Fruit fly (Drosophila melanogaster): ENCODE data around the gene B9d1.

B9d1 gene

DNA sequence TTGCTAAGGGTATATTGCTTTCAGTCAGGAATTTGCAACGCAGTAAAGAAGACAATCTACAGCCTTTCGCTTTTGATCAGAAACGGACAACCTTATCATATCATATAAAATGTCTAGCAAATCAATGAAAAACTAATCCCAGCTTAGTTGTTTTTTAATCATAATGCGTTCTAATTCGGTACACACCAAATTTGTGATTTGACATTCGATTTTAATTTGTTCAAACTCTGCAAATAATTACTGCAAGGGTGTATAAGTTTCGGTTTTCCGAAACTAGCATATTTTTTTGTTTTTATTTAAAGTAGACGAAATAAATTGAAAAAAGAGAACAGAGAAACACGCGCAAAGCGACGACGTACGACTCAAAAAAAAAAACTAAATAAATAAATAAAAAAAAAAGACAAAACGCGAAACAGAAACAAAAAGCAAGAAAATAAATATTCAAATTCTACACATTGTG, 8.9 kb upstream of the B9d1 start:
- peak; percentile 90 for TF ChIP-seq noc (tag; optimal IDR thresholded peaks at IDR 0.05)

DNA sequence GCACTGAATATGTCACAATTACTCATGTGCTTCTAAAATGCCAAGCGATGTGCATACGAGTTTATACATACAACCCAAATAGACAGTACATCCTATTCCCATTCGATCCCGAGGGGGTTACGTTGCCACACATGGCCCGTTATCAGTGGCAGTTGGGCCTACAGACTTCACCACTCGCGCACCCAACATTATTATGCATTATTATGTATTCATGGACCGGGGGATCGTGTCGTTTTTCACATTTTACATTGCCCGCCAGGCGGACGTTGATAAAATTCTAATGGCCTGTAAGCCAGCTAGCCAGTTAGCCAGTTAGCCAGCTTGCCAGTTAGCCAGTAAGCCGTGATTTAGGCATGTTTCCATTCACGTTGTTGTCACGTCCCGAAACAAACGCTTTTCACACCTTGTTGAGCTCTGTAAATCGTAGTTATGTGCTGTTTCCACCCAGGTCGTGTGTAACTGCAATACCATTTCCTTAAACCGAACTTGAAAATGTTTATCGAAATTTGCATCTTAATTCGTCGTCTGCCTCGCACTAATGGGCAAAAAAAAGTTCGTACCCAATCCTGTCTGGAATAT, 8.3 kb upstream of the B9d1 start:
- no peak for TF ChIP-seq noc (tag; optimal IDR thresholded peaks at IDR 0.05)

- TF ChIP-seq noc (tag; optimal IDR thresholded peaks at IDR 0.05) = no peak
These were observed 6.9 kb upstream of the B9d1 start for dm6 chr3R:15474820-15475219.

DNA sequence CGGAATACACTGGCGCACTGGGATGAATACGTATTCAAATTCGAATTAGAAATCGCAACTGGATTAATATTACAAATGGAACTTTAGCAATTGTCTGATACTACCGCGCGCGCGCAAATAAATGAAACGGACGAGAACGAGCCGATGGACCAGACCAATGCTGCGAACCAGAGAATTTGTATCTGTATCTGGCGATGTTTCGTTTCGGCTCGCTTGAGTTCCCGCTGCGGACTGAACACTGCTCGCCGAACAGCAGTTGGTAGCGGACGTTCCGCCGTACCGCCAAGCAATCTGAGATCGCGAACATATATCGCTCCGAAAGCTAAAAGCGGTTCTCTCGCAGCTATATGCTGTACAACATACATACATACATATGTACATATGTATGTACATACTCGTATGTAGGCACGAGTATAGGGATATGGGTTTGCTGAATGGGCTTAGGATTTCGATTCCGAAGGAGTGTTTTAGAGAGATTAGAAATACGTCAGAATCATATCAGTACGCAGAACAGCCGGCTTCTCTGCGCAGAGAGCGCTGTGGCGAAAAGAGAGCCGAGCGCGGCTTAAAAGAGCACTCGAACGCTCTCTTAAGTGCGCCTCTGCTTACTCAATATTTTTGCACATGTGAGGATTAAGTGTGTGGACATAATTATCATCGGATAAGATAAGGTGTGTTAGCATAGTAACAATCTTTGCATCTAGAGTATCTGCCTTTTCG, 5.6 kb upstream of the B9d1 start, which contains the start of gene AdamTS-A:
Gene AdamTS-A, minus strand, starts transcription at position 221 of the 720 bp plus-strand sequence.
- TF ChIP-seq noc (tag; optimal IDR thresholded peaks at IDR 0.05) = no peak

- TF ChIP-seq noc (tag; optimal IDR thresholded peaks at IDR 0.05) = no peak
These were observed 1.6 kb upstream of the B9d1 start for dm6 chr3R:15480068-15480467.

dm6 chr3R:15482858-15483257, 1.2 kb downstream of the B9d1 start, which contains the start of gene Rh6:
TSS of gene Rh6 (plus strand) at chr3R:15483158.
- no peak for TF ChIP-seq noc (tag; optimal IDR thresholded peaks at IDR 0.05)

dm6 chr3R:15485296-15485695, 3.6 kb downstream of the B9d1 start, which contains the start of gene Trissin:
TSS of gene Trissin (minus strand) at chr3R:15485396.
- TF ChIP-seq noc (tag; optimal IDR thresholded peaks at IDR 0.05) = no peak

DNA sequence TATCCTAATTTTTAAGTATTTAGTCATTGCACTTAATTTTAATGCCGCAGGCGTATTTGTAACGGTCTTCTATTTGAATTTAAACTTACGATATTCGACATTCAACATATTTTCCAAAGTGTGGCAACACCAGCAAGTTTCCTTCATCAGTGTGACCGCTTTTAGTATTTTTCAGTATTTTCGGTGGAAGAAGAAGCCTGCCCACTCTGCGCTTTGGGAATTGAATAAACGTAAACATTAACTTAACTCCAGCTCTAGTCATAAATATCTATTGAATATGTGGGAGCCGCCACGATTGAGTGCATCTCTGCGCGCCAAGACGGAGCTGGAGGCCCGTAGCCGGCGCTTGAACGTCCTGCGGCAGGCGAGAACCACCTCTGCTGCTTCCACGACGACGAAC, 4.2 kb downstream of the B9d1 start, which contains the start of gene obe:
Gene obe, plus strand, starts transcription at position 185 of the 400 bp plus-strand sequence.
- no peak for TF ChIP-seq noc (tag; optimal IDR thresholded peaks at IDR 0.05)

- no peak for TF ChIP-seq noc (tag; optimal IDR thresholded peaks at IDR 0.05)
These were observed 11.5 kb downstream of the B9d1 start for dm6 chr3R:15493211-15493610.

DNA sequence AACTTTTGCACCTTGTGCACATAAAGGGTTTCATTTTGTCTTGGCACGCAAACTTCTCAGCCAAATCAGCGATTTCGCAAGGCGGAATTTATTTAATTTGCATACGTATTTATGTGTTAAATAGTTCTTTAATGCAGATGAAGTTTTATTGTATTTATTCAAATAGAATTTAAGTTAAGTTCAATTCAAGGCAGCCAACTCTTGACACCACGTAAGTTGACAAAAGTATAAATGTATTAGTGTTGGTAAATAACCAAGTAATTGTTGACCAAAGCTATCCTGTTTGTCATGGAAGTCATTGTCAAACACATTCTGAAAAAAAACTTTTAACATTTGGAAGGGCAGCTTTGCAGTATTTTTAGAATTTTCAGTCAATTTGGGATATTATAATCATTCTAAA, 12.6 kb downstream of the B9d1 start, which contains the start of gene maca:
Gene maca, plus strand, starts transcription at position 301 of the 400 bp plus-strand sequence.
- TF ChIP-seq noc (tag; optimal IDR thresholded peaks at IDR 0.05) = no peak

DNA sequence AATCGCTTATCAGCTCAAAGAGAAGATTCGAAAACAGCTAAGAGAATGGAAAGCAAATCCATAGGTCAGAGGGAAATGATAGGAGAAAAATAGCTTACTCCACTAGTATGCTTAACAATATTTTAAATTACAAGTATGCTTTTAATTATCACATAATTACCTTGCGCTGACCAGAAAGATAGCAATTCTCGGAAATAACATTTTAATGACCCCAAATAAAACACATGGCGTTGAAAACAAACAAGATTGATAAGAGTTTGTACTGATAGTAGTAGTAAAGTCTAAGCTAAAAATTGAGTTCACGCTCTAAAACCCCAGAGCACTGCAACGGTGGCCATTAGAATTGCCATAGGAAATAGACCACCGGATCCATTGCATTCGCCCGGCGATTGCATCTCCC, 26.1 kb downstream of the B9d1 start:
- TF ChIP-seq noc (tag; optimal IDR thresholded peaks at IDR 0.05) = no peak

dm6 chr3R:15508631-15509030, 26.9 kb downstream of the B9d1 start, which contains the start of gene CG44014:
TSS of gene CG44014 (minus strand) at chr3R:15508886.
- TF ChIP-seq noc (tag; optimal IDR thresholded peaks at IDR 0.05) = peak; percentile 27

DNA sequence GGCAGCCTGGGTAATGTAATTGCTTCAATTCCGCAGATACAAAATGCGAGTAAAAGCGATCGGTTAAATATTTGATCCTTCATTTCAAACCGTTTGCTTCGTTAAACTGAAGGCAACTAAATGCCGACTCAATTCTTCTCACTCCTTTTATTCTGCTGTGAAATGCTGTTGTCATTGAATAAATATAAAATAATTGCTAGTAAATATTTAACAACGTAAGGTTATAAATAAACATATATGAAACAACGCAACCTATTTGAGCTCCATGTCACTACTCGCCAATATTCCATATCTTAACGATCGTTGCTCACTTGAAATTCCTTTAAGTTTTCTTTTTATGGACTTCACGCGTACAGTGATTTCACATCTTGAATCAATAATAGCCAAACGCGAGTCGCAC, 28.1 kb downstream of the B9d1 start, which contains the start of gene CG44013:
Gene CG44013, minus strand, starts transcription at position 101 of the 400 bp plus-strand sequence.
- TF ChIP-seq noc (tag; optimal IDR thresholded peaks at IDR 0.05) = no peak

- no peak for TF ChIP-seq noc (tag; optimal IDR thresholded peaks at IDR 0.05)
These were observed 30.5 kb downstream of the B9d1 start for dm6 chr3R:15512249-15512648.

- no peak for TF ChIP-seq noc (tag; optimal IDR thresholded peaks at IDR 0.05)
These were observed 31.5 kb downstream of the B9d1 start for dm6 chr3R:15513208-15513607.

DNA sequence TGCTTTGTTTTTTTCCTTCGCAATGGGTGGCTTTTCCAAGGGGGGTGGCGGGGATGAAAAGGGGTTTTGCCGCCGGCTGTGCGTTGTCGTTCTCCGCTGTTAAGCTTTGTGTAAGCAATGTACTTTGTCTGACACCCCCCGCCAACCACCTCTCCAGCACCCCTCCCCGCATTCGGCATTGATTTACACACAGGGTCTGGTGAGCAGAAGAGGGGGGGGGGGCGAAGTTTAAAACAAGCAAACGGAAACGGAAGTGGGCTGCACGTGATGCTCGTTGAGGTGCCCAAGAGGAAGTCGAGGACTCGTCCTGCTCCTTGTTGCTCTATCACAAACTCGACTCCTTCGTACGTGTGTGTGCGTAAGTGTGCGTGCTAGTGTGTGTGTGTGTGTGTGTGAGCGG, 35.4 kb downstream of the B9d1 start:
- TF ChIP-seq noc (tag; optimal IDR thresholded peaks at IDR 0.05) = no peak

- TF ChIP-seq noc (tag; optimal IDR thresholded peaks at IDR 0.05) = no peak
These were observed 49.7 kb downstream of the B9d1 start, which contains the start of gene CG31296 for dm6 chr3R:15531373-15531772. TSS of gene CG31296 (minus strand) at chr3R:15531473.

Measured in whole organism, larva.